Fruit fly (Drosophila melanogaster): ENCODE data around the gene squ.

squ gene

dm6 chr2L:16727578-16728023, 47.7 kb downstream of the squ start, which contains the start of gene VhaSFD (continued):
- no peak for TF ChIP-seq hkb (optimal IDR thresholded peaks at IDR 0.05)
- TF ChIP-seq hkb (GFP tag; IDR thresholded peaks at IDR 0.05), result 0 out of 2 replicates have a peak, but pooled peaks have one; percentile 33
- TF ChIP-seq GATAe (GFP tag; conservative IDR thresholded peaks at IDR 0.05), result no peak
- TF ChIP-seq CG7786 (GFP tag; optimal IDR thresholded peaks at IDR 0.05), result no peak
- TF ChIP-seq E2f1 (GFP tag; IDR thresholded peaks at IDR 0.05), result no peak
- TF ChIP-seq Adf1 (GFP tag; IDR thresholded peaks at IDR 0.05), result no peak; the same call in 1 of the 2 replicates
- no peak for TF ChIP-seq CG10209 (GFP tag; optimal IDR thresholded peaks at IDR 0.05)
- no peak for TF ChIP-seq prd (optimal IDR thresholded peaks at IDR 0.05)
- TF ChIP-seq prd (GFP tag; IDR thresholded peaks at IDR 0.05), result 0 out of 3 replicates have a peak, but pooled peaks have one; percentile 5
- no peak for TF ChIP-seq CG4360 (GFP tag; IDR thresholded peaks at IDR 0.05)
- TF ChIP-seq Fer1 (GFP tag; optimal IDR thresholded peaks at IDR 0.05), result peak; percentile 65
- TF ChIP-seq NFAT (GFP tag; IDR thresholded peaks at IDR 0.05), result peak; percentile 49; the same call in 1 of the 2 replicates
- peak; percentile 40 for TF ChIP-seq Ets97D (GFP tag; optimal IDR thresholded peaks at IDR 0.05)
- peak; percentile 3 for TF ChIP-seq fd96Cb (tag; optimal IDR thresholded peaks at IDR 0.05)
- no peak for TF ChIP-seq Rx (GFP tag; IDR thresholded peaks at IDR 0.05)
- TF ChIP-seq CG10274 (GFP tag; optimal IDR thresholded peaks at IDR 0.05), result no peak
- TF ChIP-seq CG14965 (GFP tag; optimal IDR thresholded peaks at IDR 0.05; ENCODE audit: borderline replicate concordance), result no peak
- TF ChIP-seq sens (GFP tag), result peak; percentile 74
- peak; percentile 6 for TF ChIP-seq her (GFP tag; optimal IDR thresholded peaks at IDR 0.05)
- TF ChIP-seq CG1233 (GFP tag; optimal IDR thresholded peaks at IDR 0.05), result peak; percentile 5
- TF ChIP-seq CoRest (tag; optimal IDR thresholded peaks at IDR 0.05), result peak; percentile 48
- TF ChIP-seq CG17385 (GFP tag; optimal IDR thresholded peaks at IDR 0.05), result no peak
- no peak for TF ChIP-seq aop (GFP tag; IDR thresholded peaks at IDR 0.05)
- no peak for TF ChIP-seq Max (GFP tag; optimal IDR thresholded peaks at IDR 0.05)
- no peak for TF ChIP-seq org-1 (GFP tag; optimal IDR thresholded peaks at IDR 0.05)

dm6 chr2L:16729556-16729955, 49.7 kb downstream of the squ start, which contains the start of gene Tsen2:
Gene Tsen2 (plus strand): TSS chr2L:16729777.
- TF ChIP-seq zen2 (GFP tag; IDR thresholded peaks at IDR 0.05; ENCODE audit: partially characterized antibody) (no peak), CG6683 (GFP tag; optimal IDR thresholded peaks at IDR 0.05) (no peak), seq (GFP tag; IDR thresholded peaks at IDR 0.05) (no peak), fd96Cb (tag; optimal IDR thresholded peaks at IDR 0.05) (no peak), TFAM (GFP tag; optimal IDR thresholded peaks at IDR 0.05) (no peak), CG14050 (GFP tag; IDR thresholded peaks at IDR 0.05) (no peak), CG2875 (GFP tag; optimal IDR thresholded peaks at IDR 0.05) (no peak), CG12071 (GFP tag; optimal IDR thresholded peaks at IDR 0.05) (no peak), sens (GFP tag) (peak; percentile 86), disco-r (GFP tag; optimal IDR thresholded peaks at IDR 0.05) (no peak), pum (GFP tag; optimal IDR thresholded peaks at IDR 0.05) (no peak), CG1603 (tag; optimal IDR thresholded peaks at IDR 0.05) (peak; percentile 48), CG3065 (GFP tag; optimal IDR thresholded peaks at IDR 0.05) (no peak), CG11504 (tag; optimal IDR thresholded peaks at IDR 0.05) (no peak), exex (tag; optimal IDR thresholded peaks at IDR 0.05) (no peak), peb (GFP tag; IDR thresholded peaks at IDR 0.05) (no peak), CG13424 (tag; optimal IDR thresholded peaks at IDR 0.05) (peak; percentile 12), fd3F (GFP tag; optimal IDR thresholded peaks at IDR 0.05) (no peak), lbe (GFP tag; optimal IDR thresholded peaks at IDR 0.05) (peak; percentile 9), row (GFP tag; IDR thresholded peaks at IDR 0.05) (peak; percentile 36; the same call in 1 of the 3 replicates), CG12391 (tag; optimal IDR thresholded peaks at IDR 0.05) (peak; percentile 16), HmgZ (tag; optimal IDR thresholded peaks at IDR 0.05) (no peak), ash1 (GFP tag; optimal IDR thresholded peaks at IDR 0.05) (no peak), Bgb (GFP tag; IDR thresholded peaks at IDR 0.05; ENCODE audit: partially characterized antibody) (no peak), Stat92E (GFP tag; optimal IDR thresholded peaks at IDR 0.05) (no peak), CG4404 (GFP tag; IDR thresholded peaks at IDR 0.05) (no peak), emc (GFP tag; optimal IDR thresholded peaks at IDR 0.05) (no peak), Dp (GFP tag; optimal IDR thresholded peaks at IDR 0.05) (peak; percentile 44), CG4617 (GFP tag; optimal IDR thresholded peaks at IDR 0.05; ENCODE audit: borderline replicate concordance) (peak; percentile 17)

Data from whole organism, embryonic.